Worm (Caenorhabditis elegans) whole organism, L3 larva: ENCODE results near the gene wrt-5.

Source experiments
- R02D3.7 ChIP-seq: fragments of 150-350 bp; optimal IDR thresholded peaks from 2 replicates; lab custom pipeline; 2014; ENCODE audit warnings: missing biosample characterization, missing genetic modification characterization
- ZK546.5 ChIP-seq: sonication (generic microtip); optimal IDR thresholded peaks from 2 replicates; lab custom pipeline; 2017; ENCODE audit warnings: missing biosample characterization, missing genetic modification characterization
- aly-2 ChIP-seq: fragments of 150-350 bp; optimal IDR thresholded peaks from 2 replicates; lab custom pipeline; 2014; ENCODE audit warnings: missing biosample characterization, missing genetic modification characterization
- ama-1 ChIP-seq: fragments of 150-350 bp; optimal IDR thresholded peaks from 2 replicates; lab custom pipeline; 2018
- ceh-16 ChIP-seq: sonication (generic microtip); optimal IDR thresholded peaks from 2 replicates; lab custom pipeline; 2017; ENCODE audit warnings: missing biosample characterization, missing genetic modification characterization
- ceh-28 ChIP-seq: fragments of 150-350 bp; optimal IDR thresholded peaks from 2 replicates; lab custom pipeline; 2014; ENCODE audit warnings: missing biosample characterization, missing genetic modification reagents, missing genetic modification characterization
- ceh-82 ChIP-seq: fragments of 150-350 bp; optimal IDR thresholded peaks from 2 replicates; lab custom pipeline; 2014; ENCODE audit warnings: missing biosample characterization, missing genetic modification characterization
- ceh-9 ChIP-seq: sonication (generic microtip); optimal IDR thresholded peaks from 2 replicates; lab custom pipeline; 2018; ENCODE audit warnings: missing biosample characterization, missing genetic modification characterization
- daf-12 ChIP-seq: fragments of 150-350 bp; optimal IDR thresholded peaks from 2 replicates; lab custom pipeline; 2014; ENCODE audit warnings: missing biosample characterization, missing genetic modification reagents, missing genetic modification characterization
- egl-27 ChIP-seq: sonication (generic microtip); optimal IDR thresholded peaks from 4 replicates; lab custom pipeline; 2017; ENCODE audit warnings: missing biosample characterization, missing genetic modification reagents, missing genetic modification characterization
- egl-5 ChIP-seq: fragments of 150-350 bp; optimal IDR thresholded peaks from 2 replicates; lab custom pipeline; 2017; ENCODE audit warnings: missing biosample characterization, missing genetic modification reagents, missing genetic modification characterization, inconsistent platforms
- elt-1 ChIP-seq: fragments of 150-350 bp; optimal IDR thresholded peaks from 2 replicates; lab custom pipeline; 2014; ENCODE audit warnings: missing biosample characterization, missing genetic modification characterization
- elt-3 ChIP-seq, 3 experiments: fragments of 150-350 bp in 1 of 3; sonication (generic microtip) in 2 of 3; optimal IDR thresholded peaks; 2 replicates in 2 of 3; 4 replicates in 1 of 3; lab custom pipeline; 2014 to 2017; ENCODE audit warnings: missing biosample characterization in 3 of 3, missing genetic modification characterization in 3 of 3
- eor-1 ChIP-seq, 2 experiments: fragments of 150-350 bp; optimal IDR thresholded peaks; 2 replicates each; lab custom pipeline; 2014 to 2018; ENCODE audit warnings: missing biosample characterization in 2 of 2, missing genetic modification characterization in 2 of 2
- fkh-10 ChIP-seq: sonication (generic microtip); optimal IDR thresholded peaks from 2 replicates; lab custom pipeline; 2017; ENCODE audit warnings: missing biosample characterization, missing genetic modification reagents, missing genetic modification characterization
- fos-1 ChIP-seq: fragments of 150-350 bp; optimal IDR thresholded peaks from 2 replicates; lab custom pipeline; 2014; ENCODE audit warnings: missing biosample characterization, missing genetic modification characterization
- hmg-11 ChIP-seq: sonication (generic microtip); optimal IDR thresholded peaks from 2 replicates; lab custom pipeline; 2016; ENCODE audit warnings: missing genetic modification characterization, missing compliant biosample characterization
- jun-1 ChIP-seq: fragments of 150-350 bp; optimal IDR thresholded peaks from 2 replicates; lab custom pipeline; 2014; ENCODE audit warnings: missing biosample characterization, missing genetic modification reagents, missing genetic modification characterization
- lin-15B ChIP-seq: fragments of 150-350 bp; optimal IDR thresholded peaks from 2 replicates; lab custom pipeline; 2014; ENCODE audit warnings: missing biosample characterization, missing genetic modification characterization
- lin-39 ChIP-seq: fragments of 150-350 bp; optimal IDR thresholded peaks from 2 replicates; lab custom pipeline; 2018; ENCODE audit warnings: missing biosample characterization, missing genetic modification reagents, missing genetic modification characterization
- lsy-12 ChIP-seq: sonication (generic microtip); optimal IDR thresholded peaks from 2 replicates; lab custom pipeline; 2016; ENCODE audit warnings: mild to moderate bottlenecking, missing genetic modification characterization, missing compliant biosample characterization
- mdl-1 ChIP-seq: fragments of 150-350 bp; optimal IDR thresholded peaks from 2 replicates; lab custom pipeline; 2014; ENCODE audit warnings: missing biosample characterization, missing genetic modification characterization
- mml-1 ChIP-seq: fragments of 150-350 bp; sonication (generic microtip); optimal IDR thresholded peaks from 3 replicates; lab custom pipeline; 2014; ENCODE audit warnings: missing biosample characterization, missing genetic modification characterization
- nfya-1 ChIP-seq: sonication (generic microtip); optimal IDR thresholded peaks from 2 replicates; lab custom pipeline; 2017; ENCODE audit warnings: missing genetic modification characterization, mild to moderate bottlenecking, missing compliant biosample characterization, antibody characterized with exemption, moderate library complexity; ENCODE audit not compliant: insufficient read depth
- nhr-11 ChIP-seq: fragments of 150-350 bp; optimal IDR thresholded peaks from 2 replicates; lab custom pipeline; 2014; ENCODE audit warnings: missing biosample characterization, missing genetic modification characterization
- nhr-12 ChIP-seq: fragments of 150-350 bp; optimal IDR thresholded peaks from 2 replicates; lab custom pipeline; 2014; ENCODE audit warnings: missing biosample characterization, missing genetic modification characterization
- nhr-23 ChIP-seq: fragments of 150-350 bp; optimal IDR thresholded peaks from 2 replicates; lab custom pipeline; 2014; ENCODE audit warnings: missing biosample characterization, missing genetic modification reagents, missing genetic modification characterization
- nhr-237 ChIP-seq: fragments of 150-350 bp; optimal IDR thresholded peaks from 2 replicates; lab custom pipeline; 2014; ENCODE audit warnings: missing biosample characterization, missing genetic modification characterization
- nhr-25 ChIP-seq: sonication (generic microtip); optimal IDR thresholded peaks from 2 replicates; lab custom pipeline; 2017; ENCODE audit warnings: missing biosample characterization, missing genetic modification characterization
- nhr-28 ChIP-seq: fragments of 150-350 bp; optimal IDR thresholded peaks from 2 replicates; lab custom pipeline; 2014; ENCODE audit warnings: missing biosample characterization, missing genetic modification characterization
- nhr-67 ChIP-seq: fragments of 150-350 bp; optimal IDR thresholded peaks from 2 replicates; lab custom pipeline; 2014; ENCODE audit warnings: missing biosample characterization, missing genetic modification characterization
- nhr-77 ChIP-seq: fragments of 150-350 bp; optimal IDR thresholded peaks from 2 replicates; lab custom pipeline; 2014; ENCODE audit warnings: missing biosample characterization, missing genetic modification characterization
- pqm-1 ChIP-seq: fragments of 150-350 bp; optimal IDR thresholded peaks from 2 replicates; lab custom pipeline; 2017; ENCODE audit warnings: missing biosample characterization, missing genetic modification characterization, inconsistent platforms
- snpc-4 ChIP-seq: fragments of 150-350 bp; optimal IDR thresholded peaks from 2 replicates; lab custom pipeline; 2014; ENCODE audit warnings: missing biosample characterization, missing genetic modification characterization
- tbx-2 ChIP-seq: sonication (generic microtip); optimal IDR thresholded peaks from 2 replicates; lab custom pipeline; 2016; ENCODE audit warnings: mild to moderate bottlenecking, missing genetic modification characterization, missing compliant biosample characterization
- unc-62 ChIP-seq: fragments of 150-350 bp; sonication (generic microtip); optimal IDR thresholded peaks from 4 replicates; lab custom pipeline; 2014; ENCODE audit warnings: missing biosample characterization, missing genetic modification reagents, missing genetic modification characterization
- zag-1 ChIP-seq: fragments of 150-350 bp; optimal IDR thresholded peaks from 2 replicates; lab custom pipeline; 2014; ENCODE audit warnings: missing biosample characterization, missing genetic modification characterization
- ztf-4 ChIP-seq: fragments of 150-350 bp; optimal IDR thresholded peaks from 2 replicates; lab custom pipeline; 2014; ENCODE audit warnings: missing biosample characterization, missing genetic modification characterization

The wrt-5 gene

ce11 chrIV:4080846-4081245 is 29.4 kb upstream of the wrt-5 start, which contains the start of the genes C35B1.9 and C35B1.3:
TSS of gene C35B1.9 (minus strand) at chrIV:4080946.
TSS of gene C35B1.3 (plus strand) at chrIV:4081151.
- TF ChIP-seq fos-1 (tag; lab: Kevin White, UChicago): no peak
- TF ChIP-seq nhr-28 (tag; lab: Kevin White, UChicago): no peak
- TF ChIP-seq zag-1 (tag; lab: Kevin White, UChicago): no peak
- no peak for TF ChIP-seq elt-1 (tag; lab: Kevin White, UChicago)
- no peak for TF ChIP-seq ceh-16
- TF ChIP-seq mml-1 (tag; lab: Kevin White, UChicago): no peak
- TF ChIP-seq fkh-10 (GFP tag; lab: Kevin White, UChicago): no peak
- TF ChIP-seq nhr-23: no peak
- TF ChIP-seq aly-2 (tag; lab: Kevin White, UChicago): no peak
- no peak for TF ChIP-seq daf-12 (tag; lab: Kevin White, UChicago)
- no peak for TF ChIP-seq mdl-1
- no peak for TF ChIP-seq lsy-12 (tag; lab: Kevin White, UChicago)
- no peak for TF ChIP-seq snpc-4
- TF ChIP-seq egl-27: no peak
- TF ChIP-seq ama-1 (lab: Kevin White, UChicago): no peak
- no peak for TF ChIP-seq eor-1 (tag; optimal IDR thresholded peaks at IDR 0.05; lab: Kevin White, UChicago)
- TF ChIP-seq ceh-28 (tag; lab: Kevin White, UChicago): no peak

- no peak for TF ChIP-seq egl-5 (tag; lab: Kevin White, UChicago)
- TF ChIP-seq nhr-28 (tag; lab: Kevin White, UChicago): no peak
- TF ChIP-seq aly-2 (tag; lab: Kevin White, UChicago): no peak
- no peak for TF ChIP-seq nhr-12
- TF ChIP-seq ama-1 (lab: Kevin White, UChicago): no peak
- TF ChIP-seq ceh-28 (tag; lab: Kevin White, UChicago): no peak
- TF ChIP-seq nhr-237 (tag; lab: Kevin White, UChicago): no peak
- no peak for TF ChIP-seq ZK546.5 (tag; lab: Kevin White, UChicago)
- TF ChIP-seq unc-62 (GFP tag; lab: Kevin White, UChicago): no peak
Observed at ce11 chrIV:4079514-4079913, 28.1 kb upstream of the wrt-5 start, which contains the start of gene C35B1.4. TSS of gene C35B1.4 (plus strand) at chrIV:4079814.

- TF ChIP-seq hmg-11 (no peak), nhr-67 (tag; lab: Kevin White, UChicago) (no peak), ceh-9 (tag; lab: Kevin White, UChicago) (no peak), lin-15B (tag; lab: Kevin White, UChicago) (no peak), nhr-12 (no peak), R02D3.7 (tag; lab: Kevin White, UChicago) (no peak), lsy-12 (tag; lab: Kevin White, UChicago) (no peak)
Observed at ce11 chrIV:4078901-4079300, 27.5 kb upstream of the wrt-5 start, which contains the start of gene C35B1.8. TSS of gene C35B1.8 (minus strand) at chrIV:4079001.

- TF ChIP-seq jun-1 (tag; lab: Kevin White, UChicago) (no peak), nfya-1 (tag; lab: Kevin White, UChicago) (no peak), ceh-9 (tag; lab: Kevin White, UChicago) (no peak), lin-15B (tag; lab: Kevin White, UChicago) (no peak), elt-3 (tag; optimal IDR thresholded peaks at IDR 0.05; lab: Kevin White, UChicago) (no peak), ceh-82 (tag; lab: Kevin White, UChicago) (no peak)
Observed at ce11 chrIV:4076690-4077295, 25.4 kb upstream of the wrt-5 start.

ce11 chrIV:4074610-4075009 is 23.2 kb upstream of the wrt-5 start, which contains the start of gene W03D2.9:
TSS of gene W03D2.9 (minus strand) at chrIV:4074710.
- TF ChIP-seq unc-62 (GFP tag; lab: Kevin White, UChicago) (no peak), nhr-11 (tag; lab: Kevin White, UChicago) (no peak), R02D3.7 (tag; lab: Kevin White, UChicago) (no peak), nhr-25 (no peak), ztf-4 (tag; lab: Kevin White, UChicago) (no peak), ceh-82 (tag; lab: Kevin White, UChicago) (no peak), egl-5 (tag; lab: Kevin White, UChicago) (no peak), lin-15B (tag; lab: Kevin White, UChicago) (no peak), pqm-1 (tag; lab: Kevin White, UChicago) (no peak), nhr-28 (tag; lab: Kevin White, UChicago) (no peak), lin-39 (tag; lab: Kevin White, UChicago) (no peak), ceh-28 (tag; lab: Kevin White, UChicago) (no peak), nhr-77 (tag; lab: Kevin White, UChicago) (no peak), tbx-2 (tag; lab: Kevin White, UChicago) (no peak), daf-12 (tag; lab: Kevin White, UChicago) (no peak)
